Fruit fly (Drosophila melanogaster) whole organism, embryonic: ENCODE results near the gene AIMP2.

ENCODE experiments used
- B-H2 ChIP-seq: fragments of 200-800 bp; sonication (Bioruptor generic); optimal IDR thresholded peaks from 2 replicates; lab custom pipeline; 2018; ENCODE audit warnings: missing biosample characterization, mild to moderate bottlenecking, missing genetic modification characterization
- BEAF-32 ChIP-seq: fragments of 200-800 bp; sonication (Bioruptor generic); optimal IDR thresholded peaks from 3 replicates; lab custom pipeline; 2017; ENCODE audit warnings: missing biosample characterization, missing genetic modification characterization, mild to moderate bottlenecking, moderate library complexity, missing genetic modification reagents
- CG1024 ChIP-seq: fragments of 200-800 bp; sonication (Bioruptor generic); IDR thresholded peaks from 2 replicates; pipeline ENCODE4 v1.3.6; 2022; ENCODE audit warnings: missing biosample characterization, missing genetic modification characterization
- CG12071 ChIP-seq: fragments of 200-800 bp; sonication (Bioruptor generic); optimal IDR thresholded peaks from 3 replicates; lab custom pipeline; 2018; ENCODE audit warnings: missing biosample characterization, mild to moderate bottlenecking, missing genetic modification characterization
- CG12942 ChIP-seq: fragments of 200-800 bp; sonication (Bioruptor generic); optimal IDR thresholded peaks from 3 replicates; lab custom pipeline; 2016; ENCODE audit warnings: missing biosample characterization, missing genetic modification characterization
- CG13624 ChIP-seq: fragments of 200-800 bp; sonication (Bioruptor generic); optimal IDR thresholded peaks from 2 replicates; lab custom pipeline; 2016; ENCODE audit warnings: missing biosample characterization, missing genetic modification characterization
- CG1529 ChIP-seq: fragments of 200-800 bp; sonication (Bioruptor generic); optimal IDR thresholded peaks from 3 replicates; lab custom pipeline; 2018; ENCODE audit warnings: missing biosample characterization, missing genetic modification characterization
- CG1603 ChIP-seq: fragments of 200-800 bp; sonication (Bioruptor generic); optimal IDR thresholded peaks from 2 replicates; lab custom pipeline; 2019; ENCODE audit warnings: missing biosample characterization, mild to moderate bottlenecking, missing genetic modification characterization, moderate library complexity
- CG16779 ChIP-seq: fragments of 200-800 bp; sonication (Bioruptor generic); IDR thresholded peaks from 2 replicates; pipeline ENCODE4 v1.3.6; 2022; ENCODE audit warnings: missing biosample characterization, missing genetic modification characterization
- CG17359 ChIP-seq: fragments of 200-800 bp; sonication (Bioruptor generic); optimal IDR thresholded peaks from 3 replicates; lab custom pipeline; 2018; ENCODE audit warnings: missing biosample characterization, mild to moderate bottlenecking, missing genetic modification characterization, moderate library complexity
- CG2202 ChIP-seq: fragments of 200-800 bp; sonication (Bioruptor generic); optimal IDR thresholded peaks from 2 replicates; lab custom pipeline; 2018; ENCODE audit warnings: missing biosample characterization, mild to moderate bottlenecking, missing genetic modification characterization
- CG30403 ChIP-seq: fragments of 200-800 bp; sonication (Bioruptor generic); optimal IDR thresholded peaks from 3 replicates; lab custom pipeline; 2016; ENCODE audit warnings: missing biosample characterization, missing genetic modification characterization
- CG31441 ChIP-seq: fragments of 200-800 bp; sonication (Bioruptor generic); IDR thresholded peaks from 2 replicates; pipeline ENCODE4 v1.3.6; 2022; ENCODE audit warnings: missing biosample characterization, missing genetic modification characterization
- CG34376 ChIP-seq: fragments of 200-800 bp; sonication (Bioruptor generic); optimal IDR thresholded peaks from 2 replicates; lab custom pipeline; 2018; ENCODE audit warnings: missing biosample characterization, mild to moderate bottlenecking, missing genetic modification characterization
- CG4282 ChIP-seq: fragments of 200-800 bp; sonication (Bioruptor generic); optimal IDR thresholded peaks from 2 replicates; lab custom pipeline; 2016; ENCODE audit warnings: missing biosample characterization, missing genetic modification characterization
- CG4707 ChIP-seq: fragments of 200-800 bp; sonication (Bioruptor generic); optimal IDR thresholded peaks from 2 replicates; lab custom pipeline; 2018; ENCODE audit warnings: missing biosample characterization, mild to moderate bottlenecking, missing genetic modification characterization, moderate library complexity
- CG5953 ChIP-seq: fragments of 200-800 bp; sonication (Bioruptor generic); IDR thresholded peaks from 2 replicates; pipeline ENCODE4 v1.3.6; 2022; ENCODE audit warnings: missing biosample characterization, missing genetic modification characterization
- CG7963 ChIP-seq: fragments of 200-800 bp; sonication (Bioruptor generic); IDR thresholded peaks from 3 replicates; pipeline ENCODE4 v1.3.6; 2022; ENCODE audit warnings: missing biosample characterization, missing genetic modification characterization; ENCODE audit not compliant: partially characterized antibody
- CG8478 ChIP-seq: fragments of >200 bp; optimal IDR thresholded peaks from 2 replicates; lab custom pipeline; 2018
- CG9609 ChIP-seq: fragments of 200-800 bp; sonication (Bioruptor generic); optimal IDR thresholded peaks from 3 replicates; lab custom pipeline; 2016; ENCODE audit warnings: missing biosample characterization, missing genetic modification characterization
- CoRest ChIP-seq: fragments of 200-800 bp; sonication (Bioruptor generic); optimal IDR thresholded peaks from 3 replicates; lab custom pipeline; 2018; ENCODE audit warnings: missing biosample characterization, mild to moderate bottlenecking, missing genetic modification characterization, moderate library complexity
- Drgx ChIP-seq: fragments of 200-800 bp; sonication (Bioruptor generic); IDR thresholded peaks from 2 replicates; pipeline ENCODE4 v1.3.6; 2022; ENCODE audit warnings: missing biosample characterization, missing genetic modification characterization
- E2f1 ChIP-seq: fragments of 200-800 bp; sonication (Bioruptor generic); IDR thresholded peaks from 2 replicates; pipeline ENCODE4 v1.3.6; 2022; ENCODE audit warnings: missing biosample characterization, missing genetic modification characterization
- Ets65A ChIP-seq: fragments of 200-800 bp; sonication (Bioruptor generic); peaks from one replicate; lab custom pipeline; 2016; ENCODE audit warnings: missing biosample characterization, missing genetic modification characterization
- Kr ChIP-seq: fragments of 200-800 bp; sonication (Bioruptor generic); optimal IDR thresholded peaks from 2 replicates; lab custom pipeline; 2017; ENCODE audit warnings: missing biosample characterization, mild to moderate bottlenecking, missing genetic modification characterization
- MESR4 ChIP-seq: fragments of 200-800 bp; sonication (Bioruptor generic); optimal IDR thresholded peaks from 2 replicates; lab custom pipeline; 2018; ENCODE audit warnings: missing biosample characterization, mild to moderate bottlenecking, missing genetic modification characterization, moderate library complexity
- NfI ChIP-seq: fragments of 200-800 bp; sonication (Bioruptor generic); optimal IDR thresholded peaks from 3 replicates; lab custom pipeline; 2018; ENCODE audit warnings: missing biosample characterization, mild to moderate bottlenecking, missing genetic modification characterization, moderate library complexity
- Rx ChIP-seq: fragments of 200-800 bp; sonication (Bioruptor generic); IDR thresholded peaks from 2 replicates; pipeline ENCODE4 v1.3.6; 2022; ENCODE audit warnings: missing biosample characterization, missing genetic modification characterization
- Side ChIP-seq: fragments of 200-800 bp; sonication (Bioruptor generic); optimal IDR thresholded peaks from 2 replicates; lab custom pipeline; 2016; ENCODE audit warnings: missing biosample characterization, missing genetic modification characterization
- Six4 ChIP-seq: fragments of 200-800 bp; sonication (Bioruptor generic); optimal IDR thresholded peaks from 2 replicates; lab custom pipeline; 2016; ENCODE audit warnings: missing biosample characterization, missing genetic modification characterization
- Xbp1 ChIP-seq: fragments of 200-800 bp; sonication (Bioruptor generic); optimal IDR thresholded peaks from 3 replicates; lab custom pipeline; 2016; ENCODE audit warnings: missing biosample characterization, mild to moderate bottlenecking, missing genetic modification characterization
- bcd ChIP-seq: fragments of 200-800 bp; sonication (Bioruptor generic); optimal IDR thresholded peaks from 2 replicates; lab custom pipeline; 2017; ENCODE audit warnings: missing biosample characterization, mild to moderate bottlenecking, missing genetic modification characterization
- br ChIP-seq: fragments of >200 bp; optimal IDR thresholded peaks from 2 replicates; lab custom pipeline; 2017
- cato ChIP-seq: fragments of 200-800 bp; sonication (Bioruptor generic); optimal IDR thresholded peaks from 2 replicates; lab custom pipeline; 2016; ENCODE audit warnings: missing biosample characterization, missing genetic modification characterization, borderline replicate concordance
- chif ChIP-seq, 2 experiments: fragments of 200-800 bp; sonication (Bioruptor generic); optimal IDR thresholded peaks; 3 replicates each; lab custom pipeline; 2016; ENCODE audit warnings: missing biosample characterization in 2 of 2, missing genetic modification characterization in 2 of 2
- chm ChIP-seq: fragments of 200-800 bp; sonication (Bioruptor generic); IDR thresholded peaks from 2 replicates; pipeline ENCODE4 v1.3.6; 2022; ENCODE audit warnings: missing biosample characterization, missing genetic modification characterization
- da ChIP-seq: fragments of 200-800 bp; sonication (Bioruptor generic); optimal IDR thresholded peaks from 2 replicates; lab custom pipeline; 2016; ENCODE audit warnings: missing biosample characterization, missing genetic modification characterization
- dpn ChIP-seq, 2 experiments: fragments of 200-800 bp; sonication (Bioruptor generic); optimal IDR thresholded peaks; 3 replicates each; lab custom pipeline; 2016; ENCODE audit warnings: missing biosample characterization in 2 of 2, missing genetic modification characterization in 2 of 2
- dysf ChIP-seq: fragments of 200-800 bp; sonication (Bioruptor generic); IDR thresholded peaks from 3 replicates; pipeline ENCODE4 v1.3.6; 2022; ENCODE audit warnings: missing biosample characterization, missing genetic modification characterization
- gfzf ChIP-seq: fragments of 200-800 bp; sonication (Bioruptor generic); optimal IDR thresholded peaks from 2 replicates; lab custom pipeline; 2016; ENCODE audit warnings: missing biosample characterization, mild to moderate bottlenecking, missing genetic modification characterization, moderate library complexity
- knrl ChIP-seq: fragments of 200-800 bp; sonication (Bioruptor generic); IDR thresholded peaks from 3 replicates; pipeline ENCODE4 v1.3.6; 2022; ENCODE audit warnings: missing biosample characterization, missing genetic modification characterization; ENCODE audit not compliant: partially characterized antibody
- pho ChIP-seq: fragments of 200-800 bp; sonication (Bioruptor generic); optimal IDR thresholded peaks from 2 replicates; lab custom pipeline; 2016; ENCODE audit warnings: missing biosample characterization, missing genetic modification characterization
- phol ChIP-seq: fragments of 200-800 bp; sonication (Bioruptor generic); optimal IDR thresholded peaks from 3 replicates; lab custom pipeline; 2018; ENCODE audit warnings: missing biosample characterization, mild to moderate bottlenecking, missing genetic modification characterization, moderate library complexity
- trh ChIP-seq: fragments of 200-800 bp; sonication (Bioruptor generic); optimal IDR thresholded peaks from 2 replicates; lab custom pipeline; 2016; ENCODE audit warnings: missing biosample characterization, missing genetic modification characterization
- ttk ChIP-seq: fragments of 200-800 bp; sonication (Bioruptor generic); IDR thresholded peaks from 2 replicates; pipeline ENCODE4 v2.1.2; 2022; ENCODE audit warnings: missing biosample characterization, missing genetic modification characterization
- unpg ChIP-seq: fragments of 200-800 bp; sonication (Bioruptor generic); optimal IDR thresholded peaks from 3 replicates; lab custom pipeline; 2018; ENCODE audit warnings: missing biosample characterization, mild to moderate bottlenecking, missing genetic modification characterization, moderate library complexity
- vnd ChIP-seq: fragments of 200-800 bp; sonication (Bioruptor generic); IDR thresholded peaks from 3 replicates; pipeline ENCODE4 v1.3.6; 2022; ENCODE audit warnings: missing biosample characterization, missing genetic modification characterization; ENCODE audit not compliant: partially characterized antibody
- z ChIP-seq: fragments of 200-800 bp; sonication (Bioruptor generic); IDR thresholded peaks from 3 replicates; pipeline ENCODE4 v1.3.6; 2022; ENCODE audit warnings: missing biosample characterization, missing genetic modification characterization
- zen ChIP-seq: fragments of 200-800 bp; sonication (Bioruptor generic); optimal IDR thresholded peaks from 3 replicates; lab custom pipeline; 2018; ENCODE audit warnings: missing biosample characterization, mild to moderate bottlenecking, missing genetic modification characterization, moderate library complexity

The AIMP2 gene

DNA sequence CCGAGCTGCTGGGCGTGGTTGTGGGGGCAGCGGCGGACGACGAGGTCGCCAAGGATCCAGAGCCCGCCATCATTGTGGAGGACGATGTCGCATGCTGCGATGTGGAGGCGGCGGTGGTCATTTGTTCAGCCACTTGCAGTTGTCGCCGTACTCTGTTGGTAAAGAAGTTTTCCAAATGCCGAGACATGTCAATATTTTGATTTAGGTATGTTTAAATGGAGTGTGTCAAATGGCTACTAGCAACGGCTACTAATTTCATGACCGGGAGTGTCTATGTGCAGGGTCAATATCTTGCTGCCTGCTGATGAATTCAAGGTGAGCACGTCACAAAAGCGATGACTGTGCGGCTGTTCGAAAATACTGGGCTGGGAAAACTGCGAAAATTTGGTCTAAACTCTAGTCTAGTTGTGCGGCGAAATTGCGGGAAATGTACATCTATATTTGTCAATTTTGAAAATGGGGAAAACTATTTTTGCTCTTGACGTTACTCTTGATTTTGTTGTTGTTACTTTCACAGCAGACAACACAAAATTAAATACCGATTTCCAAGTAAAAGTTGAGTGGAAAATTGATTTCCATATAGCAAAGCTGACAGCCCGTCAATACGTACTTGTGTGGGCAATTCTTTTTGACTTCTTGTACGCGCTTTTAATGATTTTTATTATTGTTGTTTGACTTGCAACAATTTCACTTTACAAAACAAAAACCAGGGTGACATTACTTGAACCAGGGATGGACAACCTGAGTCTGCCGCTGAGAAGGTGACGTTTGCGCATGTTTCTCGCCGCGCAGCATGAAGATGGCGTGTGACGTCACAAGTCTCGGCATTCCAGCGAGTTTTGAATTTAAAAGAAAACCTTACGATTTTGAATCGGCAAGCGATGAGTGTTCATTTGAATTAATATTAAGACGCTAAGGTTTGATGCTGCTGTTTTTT lies 4.3 kb downstream of the AIMP2 start, which contains the start of gene CG7656 (continued):
- no peak for TF ChIP-seq CG7963
- TF ChIP-seq phol, result peak; percentile 41
- no peak for TF ChIP-seq vnd (GFP tag; lab: Robert Waterston, UW)
- TF ChIP-seq gfzf, result no peak
- peak; percentile 32 for TF ChIP-seq bcd (GFP tag; lab: Kevin White, UChicago)
- TF ChIP-seq E2f1, result peak; percentile 28; the same call in 1 of the 2 replicates
- TF ChIP-seq CG5953 (GFP tag; lab: Robert Waterston, UW), result peak; percentile 63; the same call in 1 of the 2 replicates
- TF ChIP-seq NfI (GFP tag; lab: Kevin White, UChicago), result peak; percentile 73
- peak; percentile 10 for TF ChIP-seq BEAF-32 (GFP tag; lab: Kevin White, UChicago)
- TF ChIP-seq CG1024, result peak; percentile 58
- TF ChIP-seq cato (GFP tag; lab: Kevin White, UChicago), result no peak
- peak; percentile 71 for TF ChIP-seq CG9609 (GFP tag; lab: Kevin White, UChicago)
- TF ChIP-seq Xbp1, result peak; percentile 86
- peak; percentile 64 for TF ChIP-seq Side (GFP tag; lab: Kevin White, UChicago)
- TF ChIP-seq CG31441 (GFP tag; lab: Robert Waterston, UW), result no peak
- peak; percentile 42; the same call in 1 of the 2 replicates for TF ChIP-seq ttk
- no peak for TF ChIP-seq Kr (GFP tag; lab: Kevin White, UChicago)
- TF ChIP-seq unpg (GFP tag; lab: Kevin White, UChicago), result peak; percentile 52
- peak; percentile 75 for TF ChIP-seq CG30403 (GFP tag; lab: Kevin White, UChicago)
- peak; percentile 68 to 78 for TF ChIP-seq dpn (GFP tag; optimal IDR thresholded peaks at IDR 0.05; lab: Kevin White, UChicago)
- peak in 1 of 2 experiments; percentile 80 for TF ChIP-seq chif (GFP tag; optimal IDR thresholded peaks at IDR 0.05; lab: Kevin White, UChicago)
- peak; percentile 74 for TF ChIP-seq CG16779 (GFP tag; lab: Robert Waterston, UW)
- TF ChIP-seq CG8478 (lab: Kevin White, UChicago), result no peak
- TF ChIP-seq B-H2, result peak; percentile 84
- no peak for TF ChIP-seq z (GFP tag; lab: Robert Waterston, UW)
- peak; percentile 76 for TF ChIP-seq pho (GFP tag; lab: Kevin White, UChicago)
- peak; percentile 73 for TF ChIP-seq CG12942
- peak; percentile 37 for TF ChIP-seq zen
- TF ChIP-seq CG13624 (GFP tag; lab: Kevin White, UChicago), result peak; percentile 74
- peak; percentile 89 for TF ChIP-seq MESR4 (GFP tag; lab: Kevin White, UChicago)
- TF ChIP-seq dysf (GFP tag; lab: Robert Waterston, UW), result peak; percentile 52; the same call in 2 of the 3 replicates
- TF ChIP-seq Ets65A (GFP tag; lab: Kevin White, UChicago), result peak; percentile 96
- TF ChIP-seq da (GFP tag; lab: Kevin White, UChicago), result peak; percentile 43
- TF ChIP-seq chm, result peak; percentile 75
- TF ChIP-seq Rx (GFP tag; lab: Robert Waterston, UW), result 0 out of 2 replicates have a peak, but pooled peaks have one; percentile 10
- peak; percentile 39 for TF ChIP-seq CG17359
- peak; percentile 52 for TF ChIP-seq Six4 (GFP tag; lab: Kevin White, UChicago)
- no peak for TF ChIP-seq br (lab: Kevin White, UChicago)
- TF ChIP-seq CG12071 (GFP tag; lab: Kevin White, UChicago), result peak; percentile 36
- peak; percentile 52 for TF ChIP-seq CG4707
- TF ChIP-seq CoRest (tag; lab: Kevin White, UChicago), result peak; percentile 2
- peak; percentile 50 for TF ChIP-seq CG34376
- no peak for TF ChIP-seq trh (GFP tag; lab: Kevin White, UChicago)
- peak; percentile 58 for TF ChIP-seq CG4282
- TF ChIP-seq Drgx, result peak; percentile 62
- TF ChIP-seq knrl (GFP tag; lab: Robert Waterston, UW), result no peak
- peak; percentile 79 for TF ChIP-seq CG1603 (tag; lab: Kevin White, UChicago)
- no peak for TF ChIP-seq CG1529 (GFP tag; lab: Kevin White, UChicago)
- no peak for TF ChIP-seq CG2202 (tag; lab: Kevin White, UChicago)
